Worm (Caenorhabditis elegans) whole organism, midembryonic: ENCODE data around the gene srbc-77.

Source experiments
- tab-1 ChIP-seq: fragments of 200-800 bp; sonication (Bioruptor generic); IDR thresholded peaks from 2 replicates; pipeline ENCODE4 v1.3.6; 2022; ENCODE audit warnings: missing genetic modification characterization, missing compliant biosample characterization
- ztf-23 ChIP-seq: fragments of 200-800 bp; sonication (Bioruptor generic); IDR thresholded peaks from 2 replicates; pipeline ENCODE4 v1.3.6; 2022; ENCODE audit warnings: missing genetic modification reagents, missing genetic modification characterization, missing compliant biosample characterization

- TF ChIP-seq tab-1 (GFP tag; lab: Robert Waterston, UW) (no peak), ztf-23 (no peak)
These were observed 45.3 kb upstream of the srbc-77 start, which contains the start of gene oac-42 for ce11 chrV:15884698-15885097.
